Fruit fly (Drosophila melanogaster) whole organism, embryonic: ENCODE measurements around the gene CG32271.
A peak's percentile ranks its signal among the peaks of the same experiment; 100 is the strongest.

Experiments used
- Abd-B ChIP-seq: fragments of 200-800 bp; sonication (Bioruptor generic); optimal IDR thresholded peaks from 2 replicates; lab custom pipeline; 2018; ENCODE audit warnings: missing biosample characterization, mild to moderate bottlenecking, missing genetic modification characterization, moderate library complexity
- Antp ChIP-seq: fragments of 200-800 bp; sonication (Bioruptor generic); optimal IDR thresholded peaks from 3 replicates; lab custom pipeline; 2016; ENCODE audit warnings: missing biosample characterization, missing genetic modification characterization
- B-H2 ChIP-seq: fragments of 200-800 bp; sonication (Bioruptor generic); optimal IDR thresholded peaks from 2 replicates; lab custom pipeline; 2018; ENCODE audit warnings: missing biosample characterization, mild to moderate bottlenecking, missing genetic modification characterization
- CG10274 ChIP-seq: fragments of 200-800 bp; sonication (Bioruptor generic); optimal IDR thresholded peaks from 3 replicates; lab custom pipeline; 2017; ENCODE audit warnings: missing biosample characterization, mild to moderate bottlenecking, missing genetic modification characterization
- CG11560 ChIP-seq: fragments of 200-800 bp; sonication (Bioruptor generic); IDR thresholded peaks from 3 replicates; pipeline ENCODE4 v1.3.6; 2022; ENCODE audit warnings: missing biosample characterization, missing genetic modification characterization
- CG13296 ChIP-seq: fragments of 200-800 bp; sonication (Bioruptor generic); optimal IDR thresholded peaks from 3 replicates; lab custom pipeline; 2018; ENCODE audit warnings: missing biosample characterization, mild to moderate bottlenecking, missing genetic modification characterization
- CG14014 ChIP-seq: fragments of 200-800 bp; sonication (Bioruptor generic); IDR thresholded peaks from 2 replicates; pipeline ENCODE4 v1.3.6; 2022; ENCODE audit warnings: missing biosample characterization, missing genetic modification characterization
- CG2116 ChIP-seq: fragments of 200-800 bp; sonication (Bioruptor generic); optimal IDR thresholded peaks from 3 replicates; lab custom pipeline; 2018; ENCODE audit warnings: missing biosample characterization, mild to moderate bottlenecking, missing genetic modification characterization
- CG30403 ChIP-seq: fragments of 200-800 bp; sonication (Bioruptor generic); optimal IDR thresholded peaks from 3 replicates; lab custom pipeline; 2016; ENCODE audit warnings: missing biosample characterization, missing genetic modification characterization
- CG34376 ChIP-seq: fragments of 200-800 bp; sonication (Bioruptor generic); optimal IDR thresholded peaks from 2 replicates; lab custom pipeline; 2018; ENCODE audit warnings: missing biosample characterization, mild to moderate bottlenecking, missing genetic modification characterization
- CG3838 ChIP-seq: fragments of 200-800 bp; sonication (Bioruptor generic); optimal IDR thresholded peaks from 3 replicates; lab custom pipeline; 2016; ENCODE audit warnings: missing biosample characterization, missing genetic modification characterization
- CG3995 ChIP-seq: fragments of 200-800 bp; sonication (Bioruptor generic); optimal IDR thresholded peaks from 3 replicates; lab custom pipeline; 2016; ENCODE audit warnings: missing biosample characterization, missing genetic modification characterization
- CG4404 ChIP-seq: fragments of 200-800 bp; sonication (Bioruptor generic); IDR thresholded peaks from 2 replicates; pipeline ENCODE4 v1.3.6; 2022; ENCODE audit warnings: missing biosample characterization, missing genetic modification characterization
- CG6654 ChIP-seq: fragments of 200-800 bp; sonication (Bioruptor generic); optimal IDR thresholded peaks from 2 replicates; lab custom pipeline; 2017; ENCODE audit warnings: missing biosample characterization, mild to moderate bottlenecking, missing genetic modification characterization
- CG6791 ChIP-seq: fragments of 200-800 bp; sonication (Bioruptor generic); IDR thresholded peaks from 3 replicates; pipeline ENCODE4 v1.3.6; 2022; ENCODE audit warnings: missing biosample characterization, missing genetic modification characterization; ENCODE audit not compliant: partially characterized antibody
- CG7839 ChIP-seq: fragments of 200-800 bp; sonication (Bioruptor generic); optimal IDR thresholded peaks from 3 replicates; lab custom pipeline; 2018; ENCODE audit warnings: missing biosample characterization, mild to moderate bottlenecking, missing genetic modification characterization, moderate library complexity
- CG9609 ChIP-seq: fragments of 200-800 bp; sonication (Bioruptor generic); optimal IDR thresholded peaks from 3 replicates; lab custom pipeline; 2016; ENCODE audit warnings: missing biosample characterization, missing genetic modification characterization
- CG9817 ChIP-seq: fragments of 200-800 bp; sonication (Bioruptor generic); optimal IDR thresholded peaks from 2 replicates; lab custom pipeline; 2018; ENCODE audit warnings: missing biosample characterization, mild to moderate bottlenecking, missing genetic modification characterization, moderate library complexity
- CHES-1-like ChIP-seq: fragments of 200-800 bp; sonication (Bioruptor generic); optimal IDR thresholded peaks from 2 replicates; lab custom pipeline; 2016; ENCODE audit warnings: missing biosample characterization, missing genetic modification characterization
- D19A ChIP-seq: fragments of 200-800 bp; optimal IDR thresholded peaks from 3 replicates; lab custom pipeline; 2019; ENCODE audit warnings: missing biosample characterization, mild to moderate bottlenecking, missing genetic modification characterization, moderate library complexity
- Doc2 ChIP-seq: fragments of 200-800 bp; sonication (Bioruptor generic); IDR thresholded peaks from 2 replicates; pipeline ENCODE4 v1.3.6; 2022; ENCODE audit warnings: missing biosample characterization, missing genetic modification characterization
- Dp ChIP-seq: fragments of 200-800 bp; sonication (Bioruptor generic); optimal IDR thresholded peaks from 2 replicates; lab custom pipeline; 2018; ENCODE audit warnings: missing biosample characterization, mild to moderate bottlenecking, missing genetic modification characterization, moderate library complexity
- HLH54F ChIP-seq: fragments of 200-800 bp; sonication (Bioruptor generic); optimal IDR thresholded peaks from 3 replicates; lab custom pipeline; 2016; ENCODE audit warnings: missing biosample characterization, missing genetic modification characterization
- Sox102F ChIP-seq: fragments of 200-800 bp; sonication (Bioruptor generic); optimal IDR thresholded peaks from 2 replicates; lab custom pipeline; 2018; ENCODE audit warnings: missing biosample characterization, mild to moderate bottlenecking, missing genetic modification characterization, moderate library complexity
- Ssrp ChIP-seq: fragments of 200-800 bp; sonication (Bioruptor generic); optimal IDR thresholded peaks from 2 replicates; lab custom pipeline; 2018; ENCODE audit warnings: missing biosample characterization, mild to moderate bottlenecking, missing genetic modification characterization, moderate library complexity
- aop ChIP-seq: fragments of 200-800 bp; sonication (Bioruptor generic); IDR thresholded peaks from 2 replicates; pipeline ENCODE4 v1.3.6; 2022; ENCODE audit warnings: missing biosample characterization, missing genetic modification characterization
- bcd ChIP-seq: fragments of 200-800 bp; sonication (Bioruptor generic); optimal IDR thresholded peaks from 2 replicates; lab custom pipeline; 2017; ENCODE audit warnings: missing biosample characterization, mild to moderate bottlenecking, missing genetic modification characterization
- bigmax ChIP-seq: fragments of 200-800 bp; sonication (Bioruptor generic); optimal IDR thresholded peaks from 2 replicates; lab custom pipeline; 2018; ENCODE audit warnings: missing biosample characterization, mild to moderate bottlenecking, missing genetic modification characterization
- bowl ChIP-seq: fragments of 200-800 bp; sonication (Bioruptor generic); IDR thresholded peaks from 2 replicates; pipeline ENCODE4 v1.3.6; 2022; ENCODE audit warnings: missing biosample characterization, missing genetic modification characterization
- crp ChIP-seq, 2 experiments: fragments of 200-800 bp; sonication (Bioruptor generic); optimal IDR thresholded peaks; 2 replicates in 1 of 2; 3 replicates in 1 of 2; lab custom pipeline; 2017; ENCODE audit warnings: missing biosample characterization in 2 of 2, missing genetic modification characterization in 2 of 2, mild to moderate bottlenecking in 1 of 2, moderate library complexity in 1 of 2
- danr ChIP-seq: fragments of 200-800 bp; sonication (Bioruptor generic); IDR thresholded peaks from 2 replicates; pipeline ENCODE4 v1.3.6; 2022; ENCODE audit warnings: missing biosample characterization, missing genetic modification characterization
- disco-r ChIP-seq: fragments of 200-800 bp; sonication (Bioruptor generic); optimal IDR thresholded peaks from 2 replicates; lab custom pipeline; 2016; ENCODE audit warnings: missing biosample characterization, missing genetic modification characterization
- en ChIP-seq: fragments of 200-800 bp; sonication (Bioruptor generic); optimal IDR thresholded peaks from 2 replicates; lab custom pipeline; 2016; ENCODE audit warnings: missing biosample characterization, missing genetic modification characterization
- gcm ChIP-seq: fragments of 200-800 bp; sonication (Bioruptor generic); optimal IDR thresholded peaks from 2 replicates; lab custom pipeline; 2019; ENCODE audit warnings: missing biosample characterization, mild to moderate bottlenecking, missing genetic modification characterization, moderate library complexity
- gem ChIP-seq: fragments of 200-800 bp; sonication (Bioruptor generic); optimal IDR thresholded peaks from 2 replicates; lab custom pipeline; 2019; ENCODE audit warnings: missing biosample characterization, mild to moderate bottlenecking, missing genetic modification characterization, moderate library complexity
- gsb ChIP-seq: fragments of 200-800 bp; sonication (Bioruptor generic); IDR thresholded peaks from 2 replicates; pipeline ENCODE4 v1.3.6; 2022; ENCODE audit warnings: missing biosample characterization, missing genetic modification characterization
- hb ChIP-seq: fragments of 200-800 bp; sonication (Bioruptor generic); IDR thresholded peaks from 3 replicates; pipeline ENCODE4 v1.3.6; 2022; ENCODE audit warnings: missing biosample characterization, missing genetic modification characterization; ENCODE audit not compliant: partially characterized antibody
- jing ChIP-seq: fragments of 200-800 bp; sonication (Bioruptor generic); optimal IDR thresholded peaks from 2 replicates; lab custom pipeline; 2018; ENCODE audit warnings: missing biosample characterization, mild to moderate bottlenecking, missing genetic modification characterization
- ken ChIP-seq: fragments of 200-800 bp; sonication (Bioruptor generic); IDR thresholded peaks from 3 replicates; pipeline ENCODE4 v1.3.6; 2022; ENCODE audit warnings: missing biosample characterization, missing genetic modification characterization
- oc ChIP-seq: fragments of 200-800 bp; sonication (Bioruptor generic); optimal IDR thresholded peaks from 2 replicates; lab custom pipeline; 2018; ENCODE audit warnings: missing biosample characterization, mild to moderate bottlenecking, missing genetic modification characterization, moderate library complexity
- org-1 ChIP-seq: fragments of 200-800 bp; sonication (Bioruptor generic); optimal IDR thresholded peaks from 2 replicates; lab custom pipeline; 2017; ENCODE audit warnings: missing biosample characterization, missing genetic modification characterization
- otp ChIP-seq: fragments of 200-800 bp; sonication (Bioruptor generic); IDR thresholded peaks from 3 replicates; pipeline ENCODE4, ENCODE4 v1.3.6; 2022; ENCODE audit warnings: missing biosample characterization, missing genetic modification characterization
- peb ChIP-seq: fragments of 200-800 bp; sonication (Bioruptor generic); IDR thresholded peaks from 2 replicates; pipeline ENCODE4 v1.3.6; 2022; ENCODE audit warnings: missing biosample characterization, missing genetic modification characterization
- pfk ChIP-seq: fragments of 200-800 bp; sonication (Bioruptor generic); optimal IDR thresholded peaks from 2 replicates; lab custom pipeline; 2018; ENCODE audit warnings: missing biosample characterization, mild to moderate bottlenecking, missing genetic modification characterization, moderate library complexity
- prd ChIP-seq, 3 experiments: fragments of >200 bp in 2 of 3; fragments of 200-800 bp in 1 of 3; sonication (Bioruptor generic) in 1 of 3; optimal IDR thresholded peaks in 2 of 3; IDR thresholded peaks in 1 of 3; 2 replicates in 2 of 3; 3 replicates in 1 of 3; pipeline versions ENCODE4 v1.3.6 to Lab custom; 2017 to 2022; ENCODE audit warnings: missing biosample characterization in 1 of 3, missing genetic modification characterization in 1 of 3
- pum ChIP-seq: fragments of 200-800 bp; sonication (Bioruptor generic); optimal IDR thresholded peaks from 2 replicates; lab custom pipeline; 2016; ENCODE audit warnings: missing biosample characterization, missing genetic modification characterization
- slp2 ChIP-seq: fragments of 200-800 bp; sonication (Bioruptor generic); optimal IDR thresholded peaks from 2 replicates; lab custom pipeline; 2016; ENCODE audit warnings: missing biosample characterization, missing genetic modification characterization
- z ChIP-seq: fragments of 200-800 bp; sonication (Bioruptor generic); IDR thresholded peaks from 3 replicates; pipeline ENCODE4 v1.3.6; 2022; ENCODE audit warnings: missing biosample characterization, missing genetic modification characterization

CG32271 gene

DNA sequence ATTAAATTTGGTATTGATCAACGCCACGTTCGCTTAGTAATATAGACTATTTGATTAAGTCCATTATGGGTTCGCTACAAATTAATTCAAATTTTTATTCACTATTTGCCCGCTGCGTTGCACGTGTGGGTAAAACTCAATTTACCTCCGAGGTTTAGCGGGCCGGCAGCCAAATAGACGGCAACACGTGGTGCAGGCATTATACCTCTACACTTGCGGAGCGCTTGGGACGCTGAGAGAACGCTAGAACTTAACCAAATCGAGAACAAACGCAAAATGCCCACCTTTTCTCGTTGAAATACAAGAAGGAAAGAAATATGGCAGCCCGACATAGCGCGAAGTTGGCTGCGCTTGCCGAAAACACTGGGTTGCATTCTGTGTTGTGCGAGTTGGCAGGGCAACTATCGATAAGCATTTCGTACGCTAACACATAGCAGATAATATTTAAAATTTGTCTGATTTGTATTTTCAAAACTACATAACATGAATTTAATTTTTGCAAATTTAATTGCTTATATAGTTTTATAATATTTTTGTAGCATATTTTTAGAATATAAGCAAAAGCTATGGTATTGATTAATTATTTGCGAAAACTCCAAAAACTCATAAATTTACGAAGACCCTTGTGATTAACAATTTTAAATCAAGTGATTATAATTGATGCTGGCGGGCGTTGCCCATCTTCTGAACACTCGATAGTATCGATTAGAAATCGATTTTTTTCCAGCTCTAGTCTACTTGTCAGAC, 19.9 kb upstream of the CG32271 start, which contains the start of the genes RpL28 and eIF1 (continued):
- TF ChIP-seq bcd (peak; percentile 97), ken (GFP tag; lab: Robert Waterston, UW) (peak; percentile 89), Dp (GFP tag; lab: Kevin White, UChicago) (peak; percentile 60), en (GFP tag; lab: Kevin White, UChicago) (peak; percentile 76), org-1 (GFP tag; lab: Kevin White, UChicago) (peak; percentile 86), bigmax (peak; percentile 74), CG6791 (GFP tag; lab: Robert Waterston, UW) (peak; percentile 70; the same call in 2 of the 3 replicates), B-H2 (GFP tag; lab: Kevin White, UChicago) (peak; percentile 97), pfk (GFP tag; lab: Kevin White, UChicago) (peak; percentile 81), CG11560 (tag; lab: Robert Waterston, UW) (peak; percentile 71; the same call in 2 of the 3 replicates), oc (tag; lab: Kevin White, UChicago) (no peak), Ssrp (tag; lab: Kevin White, UChicago) (peak; percentile 77), gsb (peak; percentile 56), Sox102F (GFP tag; lab: Kevin White, UChicago) (no peak), crp (GFP tag; optimal IDR thresholded peaks at IDR 0.05; lab: Kevin White, UChicago) (peak in 1 of 2 experiments; percentile 64), HLH54F (GFP tag; lab: Kevin White, UChicago) (peak; percentile 92), hb (GFP tag; lab: Robert Waterston, UW) (peak; percentile 74; the same call in 1 of the 3 replicates), CG9817 (tag; lab: Kevin White, UChicago) (peak; percentile 88), D19A (tag; lab: Kevin White, UChicago) (peak; percentile 59), CG14014 (GFP tag; lab: Robert Waterston, UW) (peak; percentile 73), CG4404 (GFP tag; lab: Robert Waterston, UW) (peak; percentile 66), pum (GFP tag; lab: Kevin White, UChicago) (peak; percentile 85), danr (GFP tag; lab: Robert Waterston, UW) (0 out of 2 replicates have a peak, but pooled peaks have one; percentile 28), CG6654 (GFP tag; lab: Kevin White, UChicago) (peak; percentile 84), CG10274 (GFP tag; lab: Kevin White, UChicago) (peak; percentile 87), slp2 (GFP tag; lab: Kevin White, UChicago) (peak; percentile 89), CG7839 (peak; percentile 84), CHES-1-like (GFP tag; lab: Kevin White, UChicago) (peak; percentile 91), CG9609 (GFP tag; lab: Kevin White, UChicago) (peak; percentile 89), CG3995 (GFP tag; lab: Kevin White, UChicago) (peak; percentile 87), otp (GFP tag; lab: Robert Waterston, UW) (peak; percentile 94), peb (GFP tag; lab: Robert Waterston, UW) (peak; percentile 52; the same call in 1 of the 2 replicates), bowl (0 out of 2 replicates have a peak, but pooled peaks have one; percentile 58), z (GFP tag; lab: Robert Waterston, UW) (0 out of 3 replicates have a peak, but pooled peaks have one; percentile 29), CG13296 (GFP tag; lab: Kevin White, UChicago) (peak; percentile 91), Abd-B (GFP tag; lab: Kevin White, UChicago) (peak; percentile 73), Doc2 (GFP tag; lab: Robert Waterston, UW) (no peak), CG3838 (GFP tag; lab: Kevin White, UChicago) (peak; percentile 84), gcm (GFP tag; lab: Kevin White, UChicago) (peak; percentile 75), Antp (GFP tag; lab: Kevin White, UChicago) (peak; percentile 87), prd (optimal IDR thresholded peaks at IDR 0.05; lab: Kevin White, UChicago) (no peak), prd (GFP tag; IDR thresholded peaks at IDR 0.05; lab: Robert Waterston, UW) (peak; percentile 74), CG30403 (GFP tag; lab: Kevin White, UChicago) (peak; percentile 92), CG34376 (GFP tag; lab: Kevin White, UChicago) (peak; percentile 97), CG2116 (GFP tag; lab: Kevin White, UChicago) (peak; percentile 100), aop (GFP tag; lab: Robert Waterston, UW) (0 out of 2 replicates have a peak, but pooled peaks have one; percentile 41), gem (tag; lab: Kevin White, UChicago) (no peak), disco-r (GFP tag; lab: Kevin White, UChicago) (peak; percentile 91), jing (GFP tag; lab: Kevin White, UChicago) (no peak)
